Fruit fly (Drosophila melanogaster) whole organism, embryonic: ENCODE measurements around the gene CG17207.

Experiments
- Aef1 ChIP-seq: fragments of 200-800 bp; sonication (Bioruptor generic); IDR thresholded peaks from 3 replicates; pipeline ENCODE4 v1.3.6; 2022; ENCODE audit warnings: missing biosample characterization, missing genetic modification characterization
- B-H1 ChIP-seq: fragments of 200-800 bp; sonication (Bioruptor generic); IDR thresholded peaks from 3 replicates; pipeline ENCODE4 v1.3.6; 2022; ENCODE audit warnings: missing biosample characterization, missing genetic modification characterization
- BtbVII ChIP-seq: fragments of 200-800 bp; sonication (Bioruptor generic); optimal IDR thresholded peaks from 3 replicates; lab custom pipeline; 2017; ENCODE audit warnings: missing biosample characterization, mild to moderate bottlenecking, missing genetic modification characterization
- CG11093 ChIP-seq: fragments of 200-800 bp; sonication (Bioruptor generic); IDR thresholded peaks from 3 replicates; pipeline ENCODE4 v1.3.6; 2022; ENCODE audit warnings: missing biosample characterization, missing genetic modification characterization
- CG11456 ChIP-seq: fragments of 200-800 bp; sonication (Bioruptor generic); IDR thresholded peaks from 3 replicates; pipeline ENCODE4 v1.3.6; 2022; ENCODE audit warnings: missing biosample characterization, missing genetic modification characterization
- CG11504 ChIP-seq: fragments of 200-800 bp; sonication (Bioruptor generic); optimal IDR thresholded peaks from 3 replicates; lab custom pipeline; 2019; ENCODE audit warnings: missing biosample characterization, mild to moderate bottlenecking, missing genetic modification characterization, moderate library complexity
- CG13424 ChIP-seq: fragments of 200-800 bp; sonication (Bioruptor generic); optimal IDR thresholded peaks from 2 replicates; lab custom pipeline; 2019; ENCODE audit warnings: missing biosample characterization, mild to moderate bottlenecking, missing genetic modification characterization, moderate library complexity
- CG14710 ChIP-seq: fragments of 200-800 bp; sonication (Bioruptor generic); optimal IDR thresholded peaks from 3 replicates; lab custom pipeline; 2019; ENCODE audit warnings: missing biosample characterization, mild to moderate bottlenecking, missing genetic modification characterization, moderate library complexity
- CG15073 ChIP-seq: fragments of 200-800 bp; sonication (Bioruptor generic); optimal IDR thresholded peaks from 2 replicates; lab custom pipeline; 2016; ENCODE audit warnings: missing biosample characterization, missing genetic modification characterization
- CG17361 ChIP-seq: fragments of 200-800 bp; sonication (Bioruptor generic); IDR thresholded peaks from 3 replicates; pipeline ENCODE4 v1.3.6; 2022; ENCODE audit warnings: missing biosample characterization, missing genetic modification characterization
- CG2116 ChIP-seq: fragments of 200-800 bp; sonication (Bioruptor generic); optimal IDR thresholded peaks from 3 replicates; lab custom pipeline; 2018; ENCODE audit warnings: missing biosample characterization, mild to moderate bottlenecking, missing genetic modification characterization
- CG2889 ChIP-seq: fragments of 200-800 bp; sonication (Bioruptor generic); IDR thresholded peaks from 3 replicates; pipeline ENCODE4 v1.3.6; 2022; ENCODE audit warnings: missing biosample characterization, missing genetic modification characterization
- CG34224 ChIP-seq: fragments of 200-800 bp; sonication (Bioruptor generic); IDR thresholded peaks from 3 replicates; pipeline ENCODE4 v1.3.6; 2022; ENCODE audit warnings: missing biosample characterization, missing genetic modification characterization; ENCODE audit not compliant: partially characterized antibody
- CG4730 ChIP-seq: fragments of 200-800 bp; sonication (Bioruptor generic); IDR thresholded peaks from 2 replicates; pipeline ENCODE4 v1.3.6; 2022; ENCODE audit warnings: missing biosample characterization, missing genetic modification characterization
- CG7357 ChIP-seq: fragments of 200-800 bp; sonication (Bioruptor generic); IDR thresholded peaks from 3 replicates; pipeline ENCODE4 v1.3.6; 2022; ENCODE audit warnings: missing biosample characterization, missing genetic modification characterization
- CG7556 ChIP-seq: fragments of 200-800 bp; sonication (Bioruptor generic); optimal IDR thresholded peaks from 2 replicates; lab custom pipeline; 2017; ENCODE audit warnings: missing biosample characterization, mild to moderate bottlenecking, missing genetic modification characterization
- CG8290 ChIP-seq, 3 experiments: fragments of 200-800 bp; sonication (Bioruptor generic); optimal IDR thresholded peaks; 2 replicates each; lab custom pipeline; 2016 to 2019; ENCODE audit warnings: missing biosample characterization in 3 of 3, missing genetic modification characterization in 3 of 3, mild to moderate bottlenecking in 2 of 3, moderate library complexity in 1 of 3
- Dll ChIP-seq: fragments of 200-800 bp; sonication (Bioruptor generic); IDR thresholded peaks from 4 replicates; pipeline ENCODE4 v1.3.6; 2022; ENCODE audit warnings: missing biosample characterization, missing genetic modification characterization; ENCODE audit not compliant: partially characterized antibody
- Doc3 ChIP-seq: fragments of 200-800 bp; sonication (Bioruptor generic); IDR thresholded peaks from 3 replicates; pipeline ENCODE4 v1.3.6; 2022; ENCODE audit warnings: missing biosample characterization, missing genetic modification characterization; ENCODE audit not compliant: partially characterized antibody
- Dp ChIP-seq: fragments of 200-800 bp; sonication (Bioruptor generic); optimal IDR thresholded peaks from 2 replicates; lab custom pipeline; 2018; ENCODE audit warnings: missing biosample characterization, mild to moderate bottlenecking, missing genetic modification characterization, moderate library complexity
- Elba2 ChIP-seq: fragments of 200-800 bp; sonication (Bioruptor generic); optimal IDR thresholded peaks from 3 replicates; lab custom pipeline; 2016; ENCODE audit warnings: missing biosample characterization, missing genetic modification characterization
- Ets65A ChIP-seq: fragments of 200-800 bp; sonication (Bioruptor generic); peaks from one replicate; lab custom pipeline; 2016; ENCODE audit warnings: missing biosample characterization, missing genetic modification characterization
- HLH4C ChIP-seq: fragments of 200-800 bp; sonication (Bioruptor generic); IDR thresholded peaks from 3 replicates; pipeline ENCODE4 v1.3.6; 2022; ENCODE audit warnings: missing biosample characterization, missing genetic modification characterization; ENCODE audit not compliant: partially characterized antibody
- Neu2 ChIP-seq: fragments of 200-800 bp; sonication (Bioruptor generic); optimal IDR thresholded peaks from 3 replicates; lab custom pipeline; 2016; ENCODE audit warnings: missing biosample characterization, missing genetic modification characterization, borderline replicate concordance
- NfI ChIP-seq: fragments of 200-800 bp; sonication (Bioruptor generic); optimal IDR thresholded peaks from 3 replicates; lab custom pipeline; 2018; ENCODE audit warnings: missing biosample characterization, mild to moderate bottlenecking, missing genetic modification characterization, moderate library complexity
- Sry-β ChIP-seq: fragments of 200-800 bp; sonication (Bioruptor generic); optimal IDR thresholded peaks from 2 replicates; lab custom pipeline; 2018; ENCODE audit warnings: missing biosample characterization, mild to moderate bottlenecking, missing genetic modification characterization, moderate library complexity
- Stat92E ChIP-seq, 3 experiments: fragments of >200 bp in 2 of 3; fragments of 200-800 bp in 1 of 3; sonication (Bioruptor generic) in 1 of 3; optimal IDR thresholded peaks; 2 replicates each; lab custom pipeline; 2017 to 2019; ENCODE audit warnings: missing biosample characterization in 3 of 3, missing genetic modification characterization in 3 of 3, mild to moderate bottlenecking in 1 of 3, moderate library complexity in 1 of 3
- amos ChIP-seq: fragments of 200-800 bp; sonication (Bioruptor generic); IDR thresholded peaks from 2 replicates; pipeline ENCODE4 v1.3.6; 2022; ENCODE audit warnings: missing biosample characterization, missing genetic modification characterization; ENCODE audit not compliant: partially characterized antibody
- ase ChIP-seq: fragments of 200-800 bp; sonication (Bioruptor generic); IDR thresholded peaks from 3 replicates; pipeline ENCODE4 v1.3.6; 2022; ENCODE audit warnings: missing biosample characterization, missing genetic modification characterization
- bab2 ChIP-seq: fragments of 200-800 bp; sonication (Bioruptor generic); optimal IDR thresholded peaks from 2 replicates; lab custom pipeline; 2016; ENCODE audit warnings: missing biosample characterization, missing genetic modification characterization
- bbx ChIP-seq: fragments of 200-800 bp; sonication (Bioruptor generic); IDR thresholded peaks from 2 replicates; pipeline ENCODE4 v1.3.6; 2022; ENCODE audit warnings: missing biosample characterization, missing genetic modification characterization; ENCODE audit not compliant: partially characterized antibody
- chif ChIP-seq, 2 experiments: fragments of 200-800 bp; sonication (Bioruptor generic); optimal IDR thresholded peaks; 3 replicates each; lab custom pipeline; 2016; ENCODE audit warnings: missing biosample characterization in 2 of 2, missing genetic modification characterization in 2 of 2
- chinmo ChIP-seq: fragments of 200-800 bp; sonication (Bioruptor generic); IDR thresholded peaks from 4 replicates; pipeline ENCODE4 v1.3.6; 2022; ENCODE audit warnings: missing biosample characterization, missing genetic modification characterization; ENCODE audit not compliant: partially characterized antibody
- danr ChIP-seq: fragments of 200-800 bp; sonication (Bioruptor generic); IDR thresholded peaks from 2 replicates; pipeline ENCODE4 v1.3.6; 2022; ENCODE audit warnings: missing biosample characterization, missing genetic modification characterization
- fd64A ChIP-seq: fragments of 200-800 bp; sonication (Bioruptor generic); optimal IDR thresholded peaks from 3 replicates; lab custom pipeline; 2018; ENCODE audit warnings: missing biosample characterization, mild to moderate bottlenecking, missing genetic modification characterization
- gce ChIP-seq: fragments of 200-800 bp; sonication (Bioruptor generic); IDR thresholded peaks from 3 replicates; pipeline ENCODE4 v1.3.6; 2022; ENCODE audit warnings: missing biosample characterization, missing genetic modification characterization
- kni ChIP-seq: fragments of 200-800 bp; sonication (Bioruptor generic); optimal IDR thresholded peaks from 3 replicates; lab custom pipeline; 2017; ENCODE audit warnings: mild to moderate bottlenecking, missing biosample characterization, missing genetic modification reagents, missing genetic modification characterization
- lbe ChIP-seq: fragments of 200-800 bp; sonication (Bioruptor generic); optimal IDR thresholded peaks from 2 replicates; lab custom pipeline; 2016; ENCODE audit warnings: missing biosample characterization, mild to moderate bottlenecking, missing genetic modification characterization
- mld ChIP-seq: fragments of 200-800 bp; sonication (Bioruptor generic); IDR thresholded peaks from 3 replicates; pipeline ENCODE4 v1.3.6; 2022; ENCODE audit warnings: missing biosample characterization, missing genetic modification characterization; ENCODE audit not compliant: partially characterized antibody
- nerfin-2 ChIP-seq: fragments of 200-800 bp; sonication (Bioruptor generic); IDR thresholded peaks from 2 replicates; pipeline ENCODE4 v1.3.6; 2022; ENCODE audit warnings: missing biosample characterization, missing genetic modification characterization; ENCODE audit not compliant: partially characterized antibody
- pb ChIP-seq: fragments of 200-800 bp; sonication (Bioruptor generic); optimal IDR thresholded peaks from 3 replicates; lab custom pipeline; 2016; ENCODE audit warnings: missing biosample characterization, missing genetic modification characterization
- tna ChIP-seq: fragments of 200-800 bp; sonication (Bioruptor generic); IDR thresholded peaks from 2 replicates; pipeline ENCODE4 v1.3.6; 2022; ENCODE audit warnings: missing biosample characterization, missing genetic modification characterization; ENCODE audit not compliant: partially characterized antibody
- unc-4 ChIP-seq: fragments of 200-800 bp; sonication (Bioruptor generic); IDR thresholded peaks from 2 replicates; pipeline ENCODE4 v1.3.6; 2022; ENCODE audit warnings: missing biosample characterization, missing genetic modification characterization; ENCODE audit not compliant: partially characterized antibody
- vnd ChIP-seq: fragments of 200-800 bp; sonication (Bioruptor generic); IDR thresholded peaks from 3 replicates; pipeline ENCODE4 v1.3.6; 2022; ENCODE audit warnings: missing biosample characterization, missing genetic modification characterization; ENCODE audit not compliant: partially characterized antibody
- vvl ChIP-seq: fragments of 200-800 bp; sonication (Bioruptor generic); IDR thresholded peaks from 2 replicates; pipeline ENCODE4 v1.3.6; 2022; ENCODE audit warnings: missing biosample characterization, missing genetic modification characterization
- zf30C ChIP-seq: fragments of 200-800 bp; sonication (Bioruptor generic); optimal IDR thresholded peaks from 3 replicates; lab custom pipeline; 2018; ENCODE audit warnings: missing biosample characterization, mild to moderate bottlenecking, missing genetic modification characterization
- zfh2 ChIP-seq: fragments of 200-800 bp; sonication (Bioruptor generic); optimal IDR thresholded peaks from 2 replicates; lab custom pipeline; 2016; ENCODE audit warnings: missing biosample characterization, missing genetic modification characterization

CG17207 gene

DNA sequence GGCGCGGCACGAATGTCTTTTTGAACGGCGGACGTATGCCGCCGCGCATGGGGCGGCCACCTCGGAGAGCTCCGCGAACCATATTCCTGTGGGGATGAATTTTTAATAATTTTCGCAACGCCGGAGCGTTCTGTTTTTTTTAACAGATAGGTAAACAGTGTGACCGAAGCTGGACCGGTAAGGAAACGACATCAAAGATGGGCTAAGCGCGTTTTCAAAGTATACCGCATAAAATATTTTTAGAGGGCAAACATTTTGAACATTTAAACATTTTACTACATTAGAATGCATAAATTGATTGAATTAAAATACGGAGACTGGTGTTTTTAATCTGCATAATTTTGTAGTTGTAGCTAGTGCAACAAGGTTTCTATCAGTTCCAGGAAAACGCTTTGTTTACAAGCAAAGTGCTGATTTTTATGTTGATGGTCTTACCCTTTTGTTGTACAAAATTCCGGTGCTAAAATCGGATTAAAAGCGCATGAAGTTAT, 9.8 kb downstream of the CG17207 start, which contains the start of the genes CG5641 and CG5245 (continued):
- TF ChIP-seq Stat92E (GFP tag; optimal IDR thresholded peaks at IDR 0.05; lab: Kevin White, UChicago) (peak in 1 of 3 experiments; percentile 5), Doc3 (GFP tag; lab: Robert Waterston, UW) (no peak), Ets65A (no peak), kni (GFP tag; lab: Kevin White, UChicago) (no peak), CG14710 (tag; lab: Kevin White, UChicago) (peak; percentile 27), Aef1 (no peak), amos (GFP tag; lab: Robert Waterston, UW) (no peak), bab2 (GFP tag; lab: Kevin White, UChicago) (no peak), Sry-β (peak; percentile 14), zf30C (no peak), chif (GFP tag; optimal IDR thresholded peaks at IDR 0.05; lab: Kevin White, UChicago) (no peak), CG4730 (GFP tag; lab: Robert Waterston, UW) (no peak), CG2889 (GFP tag; lab: Robert Waterston, UW) (no peak), tna (GFP tag; lab: Robert Waterston, UW) (no peak), CG7357 (GFP tag; lab: Robert Waterston, UW) (no peak)
- TF ChIP-seq, all 482 proteins: peak for 35

DNA sequence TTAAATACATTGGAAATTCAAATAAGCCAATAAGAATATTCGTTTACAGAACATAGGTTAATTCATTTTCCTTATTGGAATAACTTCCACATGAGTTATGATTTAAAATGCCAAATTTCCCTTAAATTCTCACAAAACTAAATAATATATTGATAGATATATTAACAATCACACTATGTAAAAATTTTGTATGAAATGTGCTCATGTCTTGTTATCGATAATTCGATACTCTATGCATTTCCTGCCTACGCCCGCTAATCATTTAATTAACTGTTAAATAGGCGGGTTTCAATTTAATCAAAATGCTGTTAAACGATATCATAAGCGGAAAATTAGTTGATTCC, 12.7 kb downstream of the CG17207 start, which contains the start of gene NANS:
TSS of gene NANS (plus strand) at position 269 of the 344 bp plus-strand sequence.
- TF ChIP-seq fd64A (no peak), CG34224 (peak; percentile 65), CG13424 (tag; lab: Kevin White, UChicago) (no peak), lbe (GFP tag; lab: Kevin White, UChicago) (peak; percentile 17), CG8290 (GFP tag; optimal IDR thresholded peaks at IDR 0.05; lab: Kevin White, UChicago) (no peak), CG8290 (tag; optimal IDR thresholded peaks at IDR 0.05; lab: Kevin White, UChicago) (no peak), B-H1 (GFP tag; lab: Robert Waterston, UW) (no peak), CG15073 (GFP tag; lab: Kevin White, UChicago) (no peak), nerfin-2 (GFP tag; lab: Robert Waterston, UW) (peak; percentile 38; the same call in 1 of the 2 replicates), chinmo (GFP tag; lab: Robert Waterston, UW) (0 out of 4 replicates have a peak, but pooled peaks have one; percentile 64), CG2116 (GFP tag; lab: Kevin White, UChicago) (no peak), NfI (GFP tag; lab: Kevin White, UChicago) (peak; percentile 8), vnd (no peak), Dll (GFP tag; lab: Robert Waterston, UW) (peak; percentile 44; the same call in 1 of the 4 replicates), CG7556 (GFP tag; lab: Kevin White, UChicago) (no peak), CG17361 (GFP tag; lab: Robert Waterston, UW) (peak; percentile 20), Dp (GFP tag; lab: Kevin White, UChicago) (peak; percentile 27), Neu2 (GFP tag; lab: Kevin White, UChicago) (no peak), BtbVII (GFP tag; lab: Kevin White, UChicago) (no peak), CG11504 (tag; lab: Kevin White, UChicago) (no peak), pb (GFP tag; lab: Kevin White, UChicago) (no peak), zf30C (no peak), unc-4 (GFP tag; lab: Robert Waterston, UW) (0 out of 2 replicates have a peak, but pooled peaks have one; percentile 27), danr (GFP tag; lab: Robert Waterston, UW) (no peak), ase (no peak), vvl (no peak), CG11456 (no peak), tna (GFP tag; lab: Robert Waterston, UW) (0 out of 2 replicates have a peak, but pooled peaks have one; percentile 31), mld (GFP tag; lab: Robert Waterston, UW) (0 out of 3 replicates have a peak, but pooled peaks have one; percentile 5), gce (no peak), CG11093 (GFP tag; lab: Robert Waterston, UW) (no peak), Elba2 (GFP tag; lab: Kevin White, UChicago) (no peak), zfh2 (no peak), HLH4C (GFP tag; lab: Robert Waterston, UW) (peak; percentile 41; the same call in 1 of the 3 replicates), bbx (GFP tag; lab: Robert Waterston, UW) (no peak)
